Worm (Caenorhabditis elegans) whole organism, L4 larva: ENCODE measurements around the gene coel-1.

Experiments used
- D1046.2 ChIP-seq: fragments of 200-800 bp; sonication (Bioruptor generic); IDR thresholded peaks from 2 replicates; pipeline ENCODE4 v1.3.6; 2022; ENCODE audit warnings: missing genetic modification characterization, missing compliant biosample characterization
- F44E2.7 ChIP-seq: fragments of 200-800 bp; sonication (Bioruptor generic); IDR thresholded peaks from 2 replicates; pipeline ENCODE4 v2.1.2; 2022; ENCODE audit warnings: missing genetic modification characterization, missing compliant biosample characterization
- R02D3.7 ChIP-seq: fragments of 150-350 bp; sonication (generic microtip); optimal IDR thresholded peaks from 3 replicates; lab custom pipeline; 2014; ENCODE audit warnings: missing biosample characterization, missing genetic modification characterization
- T20F7.1 ChIP-seq: fragments of 200-800 bp; sonication (Bioruptor generic); optimal IDR thresholded peaks from 2 replicates; lab custom pipeline; 2018; ENCODE audit warnings: mild to moderate bottlenecking, missing genetic modification characterization, missing compliant biosample characterization
- Y48G9A.11 ChIP-seq: fragments of 200-800 bp; sonication (Bioruptor generic); IDR thresholded peaks from 2 replicates; pipeline ENCODE4 v1.3.6; 2022; ENCODE audit warnings: missing genetic modification reagents, missing genetic modification characterization, missing compliant biosample characterization
- Y75B8A.6 ChIP-seq: fragments of 200-800 bp; sonication (Bioruptor generic); IDR thresholded peaks from 2 replicates; pipeline ENCODE4 v1.3.6; 2022; ENCODE audit warnings: missing genetic modification reagents, missing genetic modification characterization, missing compliant biosample characterization
- ZK546.5 ChIP-seq, 2 experiments: sonication (generic microtip); optimal IDR thresholded peaks; 2 replicates each; lab custom pipeline; 2017; ENCODE audit warnings: missing biosample characterization in 2 of 2, missing genetic modification characterization in 2 of 2
- aha-1 ChIP-seq: fragments of 150-350 bp; peaks from one replicate; lab custom pipeline; 2014; ENCODE audit warnings: missing biosample characterization, missing genetic modification characterization
- ces-1 ChIP-seq: fragments of 150-350 bp; sonication (generic microtip); optimal IDR thresholded peaks from 4 replicates; lab custom pipeline; 2014; ENCODE audit warnings: missing biosample characterization, missing genetic modification reagents, missing genetic modification characterization
- daf-12 ChIP-seq: fragments of 150-350 bp; optimal IDR thresholded peaks from 2 replicates; lab custom pipeline; 2014; ENCODE audit warnings: missing biosample characterization, missing genetic modification reagents, missing genetic modification characterization
- daf-16 ChIP-seq, 3 experiments: sonication (generic microtip); optimal IDR thresholded peaks; 2 replicates each; lab custom pipeline; 2016 to 2017; ENCODE audit warnings: missing genetic modification characterization in 3 of 3, missing genetic modification reagents in 3 of 3, mild to moderate bottlenecking in 2 of 3, missing compliant biosample characterization in 2 of 3, missing biosample characterization in 1 of 3, moderate library complexity in 1 of 3
- dmd-6 ChIP-seq: fragments of 200-800 bp; sonication (Bioruptor generic); IDR thresholded peaks from 2 replicates; pipeline ENCODE4 v1.3.6; 2022; ENCODE audit warnings: missing genetic modification reagents, missing genetic modification characterization, missing compliant biosample characterization
- dmd-9 ChIP-seq: fragments of 200-800 bp; sonication (Bioruptor generic); IDR thresholded peaks from 2 replicates; pipeline ENCODE4 v1.3.6; 2022; ENCODE audit warnings: missing genetic modification reagents, missing genetic modification characterization, missing compliant biosample characterization
- fos-1 ChIP-seq: fragments of 150-350 bp; optimal IDR thresholded peaks from 2 replicates; lab custom pipeline; 2014; ENCODE audit warnings: missing biosample characterization, missing genetic modification characterization
- lin-15B ChIP-seq: fragments of 150-350 bp; sonication (generic microtip); optimal IDR thresholded peaks from 3 replicates; lab custom pipeline; 2014; ENCODE audit warnings: missing biosample characterization, missing genetic modification characterization
- lin-38 ChIP-seq: fragments of 200-800 bp; sonication (Bioruptor generic); IDR thresholded peaks from 2 replicates; pipeline ENCODE4 v1.3.6; 2022; ENCODE audit warnings: missing genetic modification reagents, missing genetic modification characterization, missing compliant biosample characterization
- lsy-2 ChIP-seq, 2 experiments: fragments of 150-350 bp in 1 of 2; sonication (generic microtip) in 1 of 2; optimal IDR thresholded peaks; 2 replicates each; lab custom pipeline; 2014 to 2017; ENCODE audit warnings: missing biosample characterization in 2 of 2, missing genetic modification characterization in 2 of 2
- mdt-29 ChIP-seq: fragments of 200-800 bp; sonication (Bioruptor generic); IDR thresholded peaks from 2 replicates; pipeline ENCODE4 v1.3.6; 2022; ENCODE audit warnings: missing genetic modification reagents, missing genetic modification characterization, missing compliant biosample characterization
- mep-1 ChIP-seq: fragments of 150-350 bp; sonication (generic microtip); optimal IDR thresholded peaks from 3 replicates; lab custom pipeline; 2014; ENCODE audit warnings: missing biosample characterization, missing genetic modification characterization
- mxl-3 ChIP-seq: fragments of 200-800 bp; sonication (Bioruptor generic); optimal IDR thresholded peaks from 2 replicates; lab custom pipeline; 2018; ENCODE audit warnings: mild to moderate bottlenecking, missing genetic modification characterization, missing compliant biosample characterization
- nhr-11 ChIP-seq: fragments of 150-350 bp; optimal IDR thresholded peaks from 2 replicates; lab custom pipeline; 2014; ENCODE audit warnings: missing biosample characterization, missing genetic modification characterization
- nhr-28 ChIP-seq: fragments of 150-350 bp; optimal IDR thresholded peaks from 2 replicates; lab custom pipeline; 2014; ENCODE audit warnings: missing biosample characterization, missing genetic modification characterization
- nhr-48 ChIP-seq: sonication (generic microtip); optimal IDR thresholded peaks from 2 replicates; lab custom pipeline; 2016; ENCODE audit warnings: mild to moderate bottlenecking, missing genetic modification characterization, missing compliant biosample characterization
- nhr-6 ChIP-seq: fragments of 150-350 bp; optimal IDR thresholded peaks from 2 replicates; lab custom pipeline; 2014; ENCODE audit warnings: missing biosample characterization, missing genetic modification characterization
- nhr-76 ChIP-seq: fragments of 150-350 bp; optimal IDR thresholded peaks from 2 replicates; lab custom pipeline; 2014; ENCODE audit warnings: missing biosample characterization, missing genetic modification characterization
- pha-4 ChIP-seq, 2 experiments: fragments of 150-350 bp in 1 of 2; fragments of 200-800 bp in 1 of 2; sonication (Bioruptor generic) in 1 of 2; IDR thresholded peaks in 1 of 2; optimal IDR thresholded peaks in 1 of 2; 2 replicates each; pipeline versions ENCODE4 v1.3.6 to Lab custom; 2014 to 2022; ENCODE audit warnings: missing genetic modification characterization in 2 of 2, missing genetic modification reagents in 2 of 2, missing biosample characterization in 1 of 2, missing compliant biosample characterization in 1 of 2
- php-3 ChIP-seq: fragments of 200-800 bp; sonication (Bioruptor generic); IDR thresholded peaks from 2 replicates; pipeline ENCODE4 v1.3.6; 2022; ENCODE audit warnings: missing genetic modification reagents, missing genetic modification characterization, missing compliant biosample characterization
- pqm-1 ChIP-seq: sonication (generic microtip); optimal IDR thresholded peaks from 2 replicates; lab custom pipeline; 2017; ENCODE audit warnings: missing biosample characterization, missing genetic modification characterization
- rbr-2 ChIP-seq: sonication (generic microtip); optimal IDR thresholded peaks from 2 replicates; lab custom pipeline; 2016; ENCODE audit warnings: missing genotype, missing genetic modification characterization, missing compliant biosample characterization
- set-16 ChIP-seq: fragments of 200-800 bp; sonication (Bioruptor generic); IDR thresholded peaks from 2 replicates; pipeline ENCODE4 v1.3.6; 2022; ENCODE audit warnings: missing genetic modification reagents, missing genetic modification characterization, missing compliant biosample characterization
- snpc-4 ChIP-seq: fragments of 150-350 bp; optimal IDR thresholded peaks from 2 replicates; lab custom pipeline; 2014; ENCODE audit warnings: missing biosample characterization, missing genetic modification characterization
- tag-97 ChIP-seq: fragments of 200-800 bp; sonication (Bioruptor generic); IDR thresholded peaks from 2 replicates; pipeline ENCODE4 v1.3.6; 2022; ENCODE audit warnings: missing genetic modification characterization, missing compliant biosample characterization
- tra-1 ChIP-seq: fragments of 200-800 bp; sonication (Bioruptor generic); IDR thresholded peaks from 2 replicates; pipeline ENCODE4 v1.3.6; 2022; ENCODE audit warnings: missing genetic modification reagents, missing genetic modification characterization, missing compliant biosample characterization
- unc-39 ChIP-seq: sonication (generic microtip); optimal IDR thresholded peaks from 2 replicates; lab custom pipeline; 2017; ENCODE audit warnings: missing biosample characterization, missing genetic modification characterization
- unc-62 ChIP-seq, 3 experiments: fragments of 150-350 bp in 1 of 3; sonication (generic microtip); optimal IDR thresholded peaks in 2 of 3; peaks in 1 of 3; 1 replicate in 1 of 3; 2 replicates in 2 of 3; lab custom pipeline; 2014 to 2017; ENCODE audit warnings: missing biosample characterization in 3 of 3, missing genetic modification characterization in 3 of 3, missing genetic modification reagents in 3 of 3, missing genotype in 1 of 3
- vab-7 ChIP-seq: fragments of 200-800 bp; sonication (Bioruptor generic); IDR thresholded peaks from 2 replicates; pipeline ENCODE4 v1.3.6; 2022; ENCODE audit warnings: missing genetic modification reagents, missing genetic modification characterization, missing compliant biosample characterization
- zip-2 ChIP-seq: fragments of 150-350 bp; optimal IDR thresholded peaks from 2 replicates; lab custom pipeline; 2014; ENCODE audit warnings: missing biosample characterization, missing genetic modification characterization
- ztf-11 ChIP-seq: fragments of 150-350 bp; optimal IDR thresholded peaks from 2 replicates; lab custom pipeline; 2014; ENCODE audit warnings: missing biosample characterization, missing genetic modification characterization
- ztf-7 ChIP-seq: fragments of 150-350 bp; optimal IDR thresholded peaks from 2 replicates; lab custom pipeline; 2014; ENCODE audit warnings: missing biosample characterization, missing genetic modification characterization

The coel-1 gene

ce11 chrX:4255366-4255765 is 10.1 kb upstream of the coel-1 start:
- no peak for TF ChIP-seq daf-12 (tag; lab: Kevin White, UChicago)
- no peak for TF ChIP-seq Y48G9A.11 (GFP tag; lab: Robert Waterston, UW)
- no peak; the same call in 1 of the 2 replicates for TF ChIP-seq pha-4 (GFP tag; IDR thresholded peaks at IDR 0.05; lab: Robert Waterston, UW)
- no peak for TF ChIP-seq pha-4 (tag; optimal IDR thresholded peaks at IDR 0.05; lab: Kevin White, UChicago)
- TF ChIP-seq rbr-2 = no peak
- TF ChIP-seq nhr-11 (tag; lab: Kevin White, UChicago) = no peak
- TF ChIP-seq unc-62 (GFP tag; optimal IDR thresholded peaks at IDR 0.05 in 1 of 2; lab: Kevin White, UChicago) = peak in 1 of 2 experiments; percentile 64
- no peak for TF ChIP-seq unc-62 (tag; optimal IDR thresholded peaks at IDR 0.05; lab: Kevin White, UChicago)
- TF ChIP-seq unc-39 (tag; lab: Kevin White, UChicago) = no peak
- no peak for TF ChIP-seq mxl-3
- no peak for TF ChIP-seq ces-1 (GFP tag; lab: Kevin White, UChicago)
- TF ChIP-seq ztf-11 (tag; lab: Kevin White, UChicago) = no peak
- TF ChIP-seq D1046.2 (GFP tag; lab: Robert Waterston, UW) = 0 out of 2 replicates have a peak, but pooled peaks have one; percentile 27
- no peak for TF ChIP-seq R02D3.7
- no peak for TF ChIP-seq snpc-4 (tag; lab: Kevin White, UChicago)
- no peak for TF ChIP-seq nhr-28 (tag; lab: Kevin White, UChicago)
- no peak for TF ChIP-seq pqm-1
- TF ChIP-seq ztf-7 (tag; lab: Kevin White, UChicago) = no peak
- TF ChIP-seq mep-1 (tag; lab: Kevin White, UChicago) = no peak
- no peak for TF ChIP-seq daf-16 (GFP tag; optimal IDR thresholded peaks at IDR 0.05; lab: Kevin White, UChicago)
- no peak for TF ChIP-seq daf-16 (tag; optimal IDR thresholded peaks at IDR 0.05; lab: Kevin White, UChicago)
- TF ChIP-seq set-16 (GFP tag; lab: Robert Waterston, UW) = peak; percentile 81
- TF ChIP-seq Y75B8A.6 (GFP tag; lab: Robert Waterston, UW) = no peak
- no peak for TF ChIP-seq lin-15B
- TF ChIP-seq aha-1 (tag; lab: Kevin White, UChicago) = no peak
- TF ChIP-seq tag-97 = no peak
- TF ChIP-seq nhr-6 (tag; lab: Kevin White, UChicago) = no peak
- no peak for TF ChIP-seq vab-7 (GFP tag; lab: Robert Waterston, UW)
- TF ChIP-seq mdt-29 (GFP tag; lab: Robert Waterston, UW) = no peak
- TF ChIP-seq, all 104 proteins: peak for 3

ce11 chrX:4256761-4257160 is 8.7 kb upstream of the coel-1 start, which contains the start of gene srv-6:
srv-6 (plus strand) TSS chrX:4257061.
- TF ChIP-seq tra-1 (GFP tag; lab: Robert Waterston, UW) (no peak), lsy-2 (tag; optimal IDR thresholded peaks at IDR 0.05; lab: Kevin White, UChicago) (no peak), nhr-76 (tag; lab: Kevin White, UChicago) (no peak), ces-1 (GFP tag; lab: Kevin White, UChicago) (no peak), Y75B8A.6 (GFP tag; lab: Robert Waterston, UW) (no peak), pha-4 (GFP tag; IDR thresholded peaks at IDR 0.05; lab: Robert Waterston, UW) (no peak), pha-4 (tag; optimal IDR thresholded peaks at IDR 0.05; lab: Kevin White, UChicago) (no peak), dmd-6 (GFP tag; lab: Robert Waterston, UW) (no peak), php-3 (GFP tag; lab: Robert Waterston, UW) (no peak), T20F7.1 (no peak), nhr-11 (tag; lab: Kevin White, UChicago) (no peak), dmd-9 (no peak), nhr-48 (tag; lab: Kevin White, UChicago) (no peak), ZK546.5 (tag; optimal IDR thresholded peaks at IDR 0.05; lab: Kevin White, UChicago) (no peak), zip-2 (tag; lab: Kevin White, UChicago) (no peak), lin-38 (GFP tag; lab: Robert Waterston, UW) (no peak), F44E2.7 (GFP tag; lab: Robert Waterston, UW) (no peak), fos-1 (no peak)
- TF ChIP-seq, all 104 proteins: peak for 0
